Worm (Caenorhabditis elegans) whole organism, L1 larva: ENCODE results near the gene vab-23.
A peak's percentile ranks its signal among the peaks of the same experiment; 100 is the strongest.

Source experiments
- C04F5.9 ChIP-seq: sonication (generic microtip); optimal IDR thresholded peaks from 2 replicates; lab custom pipeline; 2016; ENCODE audit warnings: missing genetic modification characterization, missing compliant biosample characterization
- C34B4.2 ChIP-seq: sonication (generic microtip); optimal IDR thresholded peaks from 2 replicates; lab custom pipeline; 2017; ENCODE audit warnings: mild to moderate bottlenecking, missing genetic modification characterization, missing compliant biosample characterization
- aha-1 ChIP-seq: fragments of 150-350 bp; optimal IDR thresholded peaks from 2 replicates; lab custom pipeline; 2014; ENCODE audit warnings: missing biosample characterization, missing genetic modification characterization
- alr-1 ChIP-seq: fragments of 200-800 bp; sonication (Bioruptor generic); optimal IDR thresholded peaks from 2 replicates; lab custom pipeline; 2018; ENCODE audit warnings: borderline replicate concordance, mild to moderate bottlenecking, missing genetic modification characterization, missing compliant biosample characterization
- aly-2 ChIP-seq: fragments of 150-350 bp; optimal IDR thresholded peaks from 2 replicates; lab custom pipeline; 2014; ENCODE audit warnings: missing biosample characterization, missing genetic modification characterization
- blmp-1 ChIP-seq: fragments of 150-350 bp; optimal IDR thresholded peaks from 2 replicates; lab custom pipeline; 2014; ENCODE audit warnings: missing biosample characterization, missing genetic modification characterization
- ces-1 ChIP-seq: fragments of 150-350 bp; optimal IDR thresholded peaks from 2 replicates; lab custom pipeline; 2014; ENCODE audit warnings: missing biosample characterization, missing genetic modification reagents, missing genetic modification characterization
- dpl-1 ChIP-seq, 3 experiments: fragments of 150-350 bp in 2 of 3; sonication (generic microtip) in 1 of 3; optimal IDR thresholded peaks; 2 replicates each; lab custom pipeline; 2014 to 2017; ENCODE audit warnings: missing biosample characterization in 3 of 3, missing genetic modification characterization in 3 of 3, missing genetic modification reagents in 3 of 3
- efl-1 ChIP-seq, 4 experiments: fragments of 150-350 bp; optimal IDR thresholded peaks in 3 of 4; peaks in 1 of 4; 1 replicate in 1 of 4; 2 replicates in 3 of 4; lab custom pipeline; 2014; ENCODE audit warnings: missing biosample characterization in 2 of 4, missing genetic modification characterization in 2 of 4, missing genetic modification reagents in 2 of 4
- elt-2 ChIP-seq: sonication (generic microtip); optimal IDR thresholded peaks from 2 replicates; lab custom pipeline; 2016; ENCODE audit warnings: missing genetic modification characterization, mild to moderate bottlenecking, inconsistent platforms, missing compliant biosample characterization, missing genetic modification reagents
- elt-3 ChIP-seq, 6 experiments: fragments of 150-350 bp in 1 of 6; sonication (generic microtip); optimal IDR thresholded peaks; 2 replicates each; lab custom pipeline; 2017 to 2018; ENCODE audit warnings: missing biosample characterization in 6 of 6, missing genetic modification characterization in 6 of 6, inconsistent platforms in 1 of 6
- hpl-2 ChIP-seq: fragments of 150-350 bp; optimal IDR thresholded peaks from 2 replicates; lab custom pipeline; 2014; ENCODE audit warnings: missing biosample characterization, missing genetic modification reagents, missing genetic modification characterization
- isw-1 ChIP-seq: fragments of 200-800 bp; sonication (Bioruptor generic); IDR thresholded peaks from 2 replicates; pipeline ENCODE4 v1.3.6; 2022; ENCODE audit warnings: missing genetic modification characterization, missing compliant biosample characterization
- lin-14 ChIP-seq: fragments of 200-800 bp; sonication (Bioruptor generic); optimal IDR thresholded peaks from 2 replicates; lab custom pipeline; 2018; ENCODE audit warnings: mild to moderate bottlenecking, missing genetic modification characterization, moderate library complexity, missing compliant biosample characterization
- lin-35 ChIP-seq, 2 experiments: fragments of 150-350 bp; optimal IDR thresholded peaks; 2 replicates each; lab custom pipeline; 2014; ENCODE audit warnings: missing biosample characterization in 2 of 2, missing genetic modification characterization in 2 of 2, missing genetic modification reagents in 2 of 2
- lsy-2 ChIP-seq, 2 experiments: fragments of 150-350 bp; optimal IDR thresholded peaks; 2 replicates each; lab custom pipeline; 2014; ENCODE audit warnings: missing biosample characterization in 2 of 2, missing genetic modification characterization in 2 of 2
- mep-1 ChIP-seq: fragments of 150-350 bp; optimal IDR thresholded peaks from 2 replicates; lab custom pipeline; 2014; ENCODE audit warnings: missing biosample characterization, missing genetic modification characterization
- nhr-11 ChIP-seq: fragments of 150-350 bp; optimal IDR thresholded peaks from 2 replicates; lab custom pipeline; 2014; ENCODE audit warnings: missing biosample characterization, missing genetic modification characterization
- nhr-19 ChIP-seq: fragments of 200-800 bp; sonication (Bioruptor generic); conservative IDR thresholded peaks from 2 replicates; pipeline ENCODE4 v1.3.6; 2022; ENCODE audit warnings: missing genetic modification characterization, missing compliant biosample characterization
- nhr-237 ChIP-seq: fragments of 150-350 bp; optimal IDR thresholded peaks from 2 replicates; lab custom pipeline; 2014; ENCODE audit warnings: missing biosample characterization, missing genetic modification characterization
- nhr-71 ChIP-seq: sonication (generic microtip); optimal IDR thresholded peaks from 2 replicates; lab custom pipeline; 2016; ENCODE audit warnings: mild to moderate bottlenecking, missing genetic modification characterization, moderate library complexity, missing compliant biosample characterization
- nhr-84 ChIP-seq: sonication (generic microtip); optimal IDR thresholded peaks from 2 replicates; lab custom pipeline; 2017; ENCODE audit warnings: missing biosample characterization, missing genetic modification characterization
- nhr-85 ChIP-seq: sonication (generic microtip); peaks from one replicate; lab custom pipeline; 2016; ENCODE audit warnings: missing genetic modification characterization, inconsistent platforms, missing compliant biosample characterization
- nhr-90 ChIP-seq: sonication (generic microtip); optimal IDR thresholded peaks from 2 replicates; lab custom pipeline; 2016; ENCODE audit warnings: mild to moderate bottlenecking, missing genetic modification characterization, missing compliant biosample characterization; ENCODE audit not compliant: poor library complexity
- skn-1 ChIP-seq: fragments of 150-350 bp; optimal IDR thresholded peaks from 2 replicates; lab custom pipeline; 2014; ENCODE audit warnings: missing biosample characterization, missing genetic modification characterization
- snpc-4 ChIP-seq: fragments of 150-350 bp; optimal IDR thresholded peaks from 2 replicates; lab custom pipeline; 2014; ENCODE audit warnings: missing biosample characterization, missing genetic modification characterization
- snu-23 ChIP-seq: sonication (generic microtip); optimal IDR thresholded peaks from 2 replicates; lab custom pipeline; 2016; ENCODE audit warnings: missing genetic modification characterization, missing compliant biosample characterization
- sptf-1 ChIP-seq: fragments of 150-350 bp; optimal IDR thresholded peaks from 2 replicates; lab custom pipeline; 2014; ENCODE audit warnings: missing biosample characterization, missing genetic modification characterization
- sup-37 ChIP-seq: fragments of 200-800 bp; sonication (Bioruptor generic); optimal IDR thresholded peaks from 2 replicates; lab custom pipeline; 2018; ENCODE audit warnings: mild to moderate bottlenecking, missing genetic modification characterization, missing compliant biosample characterization
- tbx-2 ChIP-seq: sonication (generic microtip); optimal IDR thresholded peaks from 2 replicates; lab custom pipeline; 2016; ENCODE audit warnings: missing genetic modification characterization, missing compliant biosample characterization
- unc-86 ChIP-seq: sonication (generic microtip); optimal IDR thresholded peaks from 2 replicates; lab custom pipeline; 2016; ENCODE audit warnings: missing genetic modification characterization, missing compliant biosample characterization
- unc-98 ChIP-seq: fragments of 200-800 bp; sonication (Bioruptor generic); IDR thresholded peaks from 2 replicates; pipeline ENCODE4 v1.3.6; 2022; ENCODE audit warnings: missing genetic modification characterization, missing compliant biosample characterization
- vab-15 ChIP-seq: sonication (generic microtip); optimal IDR thresholded peaks from 2 replicates; lab custom pipeline; 2017; ENCODE audit warnings: missing genotype, mild to moderate bottlenecking, missing genetic modification characterization, missing compliant biosample characterization
- zag-1 ChIP-seq: fragments of 150-350 bp; optimal IDR thresholded peaks from 2 replicates; lab custom pipeline; 2014; ENCODE audit warnings: missing biosample characterization, missing genetic modification characterization
- ztf-11 ChIP-seq, 2 experiments: sonication (generic microtip); optimal IDR thresholded peaks; 2 replicates each; lab custom pipeline; 2016 to 2017; ENCODE audit warnings: missing genetic modification characterization in 2 of 2, missing biosample characterization in 1 of 2, missing compliant biosample characterization in 1 of 2

The vab-23 gene

ce11 chrII:11865644-11866043 lies 35.4 kb downstream of the vab-23 start, which contains the start of gene K12D12.4:
Gene K12D12.4 (minus strand): TSS chrII:11865744.
- TF ChIP-seq vab-15 (tag; lab: Kevin White, UChicago) (no peak), C04F5.9 (tag; lab: Kevin White, UChicago) (no peak), aha-1 (tag; lab: Kevin White, UChicago) (no peak), sptf-1 (no peak), snu-23 (GFP tag; lab: Kevin White, UChicago) (no peak)

DNA sequence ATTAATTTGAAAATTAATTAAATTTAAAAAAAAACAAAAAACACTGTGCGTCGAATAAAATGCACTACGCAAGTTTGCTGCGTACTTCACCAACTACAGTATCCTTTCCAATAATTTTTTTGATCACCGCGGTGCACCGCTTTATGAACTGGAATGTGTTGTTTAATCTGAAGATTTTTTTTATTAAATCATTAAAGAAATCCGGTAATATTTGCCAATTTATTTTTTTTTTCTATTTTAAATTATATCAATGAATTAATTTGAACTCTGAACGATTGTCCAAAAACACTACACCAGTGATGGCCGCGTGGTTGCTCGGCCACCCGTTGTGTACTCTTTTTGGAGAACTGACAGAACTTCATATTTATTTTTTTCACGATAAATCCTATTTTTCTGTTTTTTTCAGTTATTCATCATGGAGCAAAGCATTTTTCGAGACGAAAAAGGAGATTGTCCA lies 40.4 kb downstream of the vab-23 start, which contains the start of gene K12D12.5:
Gene K12D12.5 (plus strand): TSS at position 407 of the 457 bp plus-strand sequence.
- no peak for TF ChIP-seq hpl-2 (GFP tag; lab: Kevin White, UChicago)
- TF ChIP-seq nhr-237 (tag; lab: Kevin White, UChicago) = no peak
- TF ChIP-seq efl-1 (optimal IDR thresholded peaks at IDR 0.05; lab: Kevin White, UChicago) = peak in 1 of 2 experiments; percentile 61
- no peak for TF ChIP-seq efl-1 (GFP tag; optimal IDR thresholded peaks at IDR 0.05 in 1 of 2; lab: Kevin White, UChicago)
- no peak for TF ChIP-seq C34B4.2 (tag; lab: Kevin White, UChicago)
- TF ChIP-seq nhr-90 (tag; lab: Kevin White, UChicago) = no peak
- no peak for TF ChIP-seq snpc-4 (tag; lab: Kevin White, UChicago)
- TF ChIP-seq tbx-2 = no peak
- no peak for TF ChIP-seq unc-86

DNA sequence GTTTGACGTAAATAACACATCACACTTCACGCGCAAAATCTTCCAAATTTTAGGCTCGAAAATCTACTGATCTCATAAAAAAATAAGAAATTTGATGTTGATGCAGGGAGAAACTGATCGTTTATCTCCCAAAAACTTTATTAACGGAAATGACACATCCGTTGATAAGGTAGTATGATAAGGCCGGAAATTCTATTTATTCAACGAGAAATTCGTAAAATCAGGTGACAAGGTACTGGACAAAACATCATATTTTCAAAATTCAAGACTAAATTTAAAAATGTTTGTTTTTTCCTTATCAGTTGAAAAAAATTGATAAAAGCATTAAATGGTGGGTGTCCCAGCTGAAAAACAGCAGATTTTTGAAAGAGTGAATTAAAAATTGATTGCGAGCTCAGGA lies 41.2 kb downstream of the vab-23 start:
- TF ChIP-seq lin-35 (GFP tag; optimal IDR thresholded peaks at IDR 0.05; lab: Kevin White, UChicago) (peak in 1 of 2 experiments; percentile 17), zag-1 (tag; lab: Kevin White, UChicago) (no peak), dpl-1 (GFP tag; optimal IDR thresholded peaks at IDR 0.05; lab: Kevin White, UChicago) (no peak), unc-98 (GFP tag; lab: Robert Waterston, UW) (no peak), elt-2 (tag; lab: Kevin White, UChicago) (peak; percentile 89)

DNA sequence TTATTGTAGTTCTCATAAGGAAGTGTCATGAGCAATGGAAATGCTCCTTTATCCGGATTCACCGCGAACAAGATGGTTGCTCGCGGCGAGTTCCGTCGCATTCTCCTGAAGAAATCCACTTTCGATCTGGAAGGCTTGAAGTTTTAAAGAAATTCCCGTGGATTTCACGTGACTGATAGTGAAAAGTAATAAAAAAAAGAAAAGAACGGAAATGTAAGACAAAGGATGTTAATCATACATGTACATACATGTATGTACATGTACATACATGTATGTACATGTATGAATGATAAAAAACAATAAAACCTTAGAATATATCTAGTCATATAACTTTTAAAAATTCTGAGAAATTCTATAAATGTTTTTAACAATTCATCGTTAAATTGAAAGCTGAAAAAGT lies 44.6 kb downstream of the vab-23 start, which contains the start of gene clh-1:
Gene clh-1 (minus strand): TSS at position 101 of the 400 bp plus-strand sequence.
- TF ChIP-seq nhr-11 (tag; lab: Kevin White, UChicago) = no peak

ce11 chrII:11854749-11855148 lies 46.3 kb downstream of the vab-23 start:
- TF ChIP-seq aha-1 (tag; lab: Kevin White, UChicago) (no peak), nhr-85 (tag; lab: Kevin White, UChicago) (peak; percentile 74), ces-1 (GFP tag; lab: Kevin White, UChicago) (no peak), lsy-2 (tag; optimal IDR thresholded peaks at IDR 0.05; lab: Kevin White, UChicago) (peak in 1 of 2 experiments; percentile 1), mep-1 (tag; lab: Kevin White, UChicago) (no peak), nhr-71 (tag; lab: Kevin White, UChicago) (no peak), sptf-1 (no peak), lin-14 (GFP tag; lab: Kevin White, UChicago) (no peak), nhr-19 (no peak), alr-1 (tag; lab: Kevin White, UChicago) (no peak), elt-2 (tag; lab: Kevin White, UChicago) (no peak), unc-86 (no peak), nhr-90 (tag; lab: Kevin White, UChicago) (no peak), zag-1 (tag; lab: Kevin White, UChicago) (no peak), snu-23 (GFP tag; lab: Kevin White, UChicago) (no peak), dpl-1 (GFP tag; optimal IDR thresholded peaks at IDR 0.05; lab: Kevin White, UChicago) (no peak), sup-37 (GFP tag; lab: Kevin White, UChicago) (no peak), aly-2 (tag; lab: Kevin White, UChicago) (no peak), efl-1 (optimal IDR thresholded peaks at IDR 0.05; lab: Kevin White, UChicago) (no peak), efl-1 (GFP tag; optimal IDR thresholded peaks at IDR 0.05 in 1 of 2; lab: Kevin White, UChicago) (peak in 1 of 2 experiments; percentile 30), nhr-11 (tag; lab: Kevin White, UChicago) (no peak), ztf-11 (tag; optimal IDR thresholded peaks at IDR 0.05; lab: Kevin White, UChicago) (no peak), blmp-1 (tag; lab: Kevin White, UChicago) (peak; percentile 70), isw-1 (GFP tag; lab: Robert Waterston, UW) (no peak), nhr-84 (tag; lab: Kevin White, UChicago) (no peak), elt-3 (tag; optimal IDR thresholded peaks at IDR 0.05; lab: Kevin White, UChicago) (peak in 1 of 6 experiments; percentile 32), unc-98 (GFP tag; lab: Robert Waterston, UW) (no peak), skn-1 (tag; lab: Kevin White, UChicago) (no peak)
